Worm (Caenorhabditis elegans): ENCODE measurements around the gene F58B4.2.

DNA sequence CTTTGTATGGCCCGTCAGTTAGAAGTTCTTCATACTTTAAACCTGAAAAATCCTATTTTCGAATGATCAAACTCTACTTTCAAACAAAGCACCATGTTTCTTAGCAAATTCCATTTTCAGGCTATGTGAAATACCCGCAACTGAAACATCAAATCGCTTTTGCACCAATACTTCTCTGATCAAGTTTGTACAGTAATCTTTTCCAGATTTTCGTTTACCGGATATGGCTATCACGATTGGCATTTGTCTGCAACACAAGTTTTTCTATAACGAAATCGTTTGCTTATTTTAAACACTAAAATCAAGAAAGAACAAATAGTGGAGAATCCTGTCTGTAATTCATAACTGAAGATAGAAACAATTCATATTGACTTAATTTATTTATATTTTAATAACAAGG, 22.0 kb downstream of the F58B4.2 start, which contains the start of gene F32D8.13:
- TF ChIP-seq W03F9.2 (tag; optimal IDR thresholded peaks at IDR 0.05) (no peak), dao-5 (tag; optimal IDR thresholded peaks at IDR 0.05) (no peak)

All from whole organism, L4/young adult.